Worm (Caenorhabditis elegans) whole organism, young adult: ENCODE data around the gene ZK1248.5.

Experiments
- F23B12.7 ChIP-seq: sonication (generic microtip); optimal IDR thresholded peaks from 2 replicates; lab custom pipeline; 2017; ENCODE audit warnings: missing genetic modification characterization, mild to moderate bottlenecking, missing compliant biosample characterization, antibody characterized with exemption, moderate library complexity; ENCODE audit not compliant: insufficient read depth
- dox-1 ChIP-seq: fragments of 200-800 bp; sonication (Bioruptor generic); IDR thresholded peaks from 2 replicates; pipeline ENCODE4 v1.3.6; 2022; ENCODE audit warnings: missing genetic modification reagents, missing genetic modification characterization, missing compliant biosample characterization
- dpl-1 ChIP-seq: fragments of 150-350 bp; optimal IDR thresholded peaks from 2 replicates; lab custom pipeline; 2014; ENCODE audit warnings: missing biosample characterization, missing genetic modification reagents, missing genetic modification characterization
- egrh-3 ChIP-seq: fragments of 200-800 bp; sonication (Bioruptor generic); IDR thresholded peaks from 2 replicates; pipeline ENCODE4 v1.3.6; 2022; ENCODE audit warnings: missing genetic modification reagents, missing genetic modification characterization, missing compliant biosample characterization
- fkh-3 ChIP-seq: sonication (generic microtip); optimal IDR thresholded peaks from 2 replicates; lab custom pipeline; 2016; ENCODE audit warnings: mild to moderate bottlenecking, missing genetic modification characterization, missing compliant biosample characterization
- gei-17 ChIP-seq: fragments of 200-800 bp; sonication (Bioruptor generic); optimal IDR thresholded peaks from 2 replicates; lab custom pipeline; 2018; ENCODE audit warnings: mild to moderate bottlenecking, missing genetic modification characterization, missing compliant biosample characterization
- nfya-1 ChIP-seq: sonication (generic microtip); optimal IDR thresholded peaks from 2 replicates; lab custom pipeline; 2017; ENCODE audit warnings: antibody characterized with exemption, missing compliant biosample characterization, missing genetic modification characterization, borderline replicate concordance; ENCODE audit not compliant: insufficient read depth
- snpc-4 ChIP-seq, 5 experiments: fragments of 150-350 bp in 1 of 5; sonication (generic microtip) in 4 of 5; optimal IDR thresholded peaks; 2 replicates each; lab custom pipeline; 2014 to 2018; ENCODE audit warnings: missing genetic modification characterization in 5 of 5, missing biosample characterization in 3 of 5, antibody characterized with exemption in 2 of 5, mild to moderate bottlenecking in 2 of 5, missing compliant biosample characterization in 2 of 5, missing genotype in 2 of 5, moderate library complexity in 2 of 5, missing genetic modification reagents in 1 of 5

DNA sequence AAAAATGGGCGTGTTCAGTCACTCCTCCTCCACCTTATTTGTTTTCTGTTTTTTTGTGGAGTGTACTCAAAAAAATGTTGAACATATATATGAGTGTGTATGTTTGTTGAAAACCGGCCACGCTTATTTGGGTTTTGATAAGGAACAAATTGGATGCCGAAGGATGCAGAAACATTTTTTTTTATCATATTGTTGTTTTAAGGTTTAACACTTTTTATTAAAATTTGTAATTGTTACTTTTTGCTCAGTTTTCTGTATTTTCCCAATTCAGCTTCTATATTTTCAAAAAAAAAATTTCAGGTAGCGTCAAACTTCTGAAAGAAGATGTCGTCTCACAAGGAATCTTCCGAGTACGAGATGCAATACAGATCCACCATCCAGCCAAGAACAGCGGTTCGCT is 45.0 kb upstream of the ZK1248.5 start, which contains the start of gene ifb-1:
- no peak for TF ChIP-seq gei-17
- TF ChIP-seq fkh-3 = no peak
- TF ChIP-seq egrh-3 (GFP tag; lab: Robert Waterston, UW) = no peak
- no peak for TF ChIP-seq nfya-1
- TF ChIP-seq dox-1 (GFP tag; lab: Robert Waterston, UW) = no peak
- TF ChIP-seq F23B12.7 (tag; lab: Kevin White, UChicago) = no peak
- no peak for TF ChIP-seq snpc-4 (GFP tag; optimal IDR thresholded peaks at IDR 0.05; lab: Kevin White, UChicago)
- TF ChIP-seq snpc-4 (tag; optimal IDR thresholded peaks at IDR 0.05; lab: Kevin White, UChicago) = no peak
- no peak for TF ChIP-seq dpl-1 (GFP tag; lab: Kevin White, UChicago)
